Fruit fly (Drosophila melanogaster): ENCODE data around the gene CG31230.

dm6 chr3R:18706289-18706688 lies 34.8 kb downstream of the CG31230 start:
- TF ChIP-seq CG8478 (optimal IDR thresholded peaks at IDR 0.05) (no peak), CTCF (optimal IDR thresholded peaks at IDR 0.05) (no peak)

Data from S2 (cell line).